Worm (Caenorhabditis elegans): ENCODE measurements around the gene ugt-23.

DNA sequence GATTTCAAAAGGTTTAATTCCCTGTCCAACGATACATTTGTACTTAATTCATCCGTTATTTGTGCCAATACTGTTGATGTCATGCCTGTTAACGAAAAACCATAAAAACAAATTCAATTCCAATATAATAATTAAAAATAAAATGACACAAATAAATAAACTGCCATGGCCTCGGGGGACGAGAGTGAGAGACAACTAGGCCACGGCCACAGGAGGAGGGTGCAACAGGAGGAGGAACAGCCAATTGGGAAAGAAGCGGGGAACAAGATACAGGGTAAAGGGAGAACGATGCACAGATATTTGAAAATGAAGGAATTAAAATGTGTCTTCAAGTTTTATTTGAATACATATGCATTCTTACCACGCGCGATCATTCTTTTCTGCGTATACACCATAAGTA, 7.6 kb downstream of the ugt-23 start, which contains the start of gene F21G4.6:
- no peak for TF ChIP-seq dao-5 (tag; optimal IDR thresholded peaks at IDR 0.05)
- TF ChIP-seq him-1 (tag; optimal IDR thresholded peaks at IDR 0.05): no peak
